Worm (Caenorhabditis elegans) whole organism, young adult: ENCODE results near the gene rab-3.
A peak's percentile ranks its signal among the peaks of the same experiment; 100 is the strongest.

Source experiments
- B0035.1 ChIP-seq: sonication (generic microtip); optimal IDR thresholded peaks from 2 replicates; lab custom pipeline; 2016; ENCODE audit warnings: missing genetic modification characterization, mild to moderate bottlenecking, missing compliant biosample characterization, missing genotype, missing genetic modification reagents
- C17E4.6 ChIP-seq: fragments of 200-800 bp; sonication (Bioruptor generic); IDR thresholded peaks from 2 replicates; pipeline ENCODE4 v1.3.6; 2022; ENCODE audit warnings: missing genetic modification reagents, missing genetic modification characterization, missing compliant biosample characterization
- F10E7.11 ChIP-seq: sonication (generic microtip); optimal IDR thresholded peaks from 2 replicates; lab custom pipeline; 2017; ENCODE audit warnings: mild to moderate bottlenecking, missing genetic modification characterization, moderate library complexity, missing compliant biosample characterization
- F23B12.7 ChIP-seq: sonication (generic microtip); optimal IDR thresholded peaks from 2 replicates; lab custom pipeline; 2017; ENCODE audit warnings: missing genetic modification characterization, mild to moderate bottlenecking, missing compliant biosample characterization, antibody characterized with exemption, moderate library complexity; ENCODE audit not compliant: insufficient read depth
- F52B5.7 ChIP-seq: sonication (generic microtip); optimal IDR thresholded peaks from 2 replicates; lab custom pipeline; 2016; ENCODE audit warnings: mild to moderate bottlenecking, missing genetic modification characterization, missing compliant biosample characterization
- T26A5.8 ChIP-seq: sonication (generic microtip); optimal IDR thresholded peaks from 2 replicates; lab custom pipeline; 2016; ENCODE audit warnings: missing genetic modification characterization, missing compliant biosample characterization
- Y53G8AR.9 ChIP-seq: fragments of 200-800 bp; sonication (Bioruptor generic); conservative IDR thresholded peaks from 2 replicates; pipeline ENCODE4 v1.3.6; 2022; ENCODE audit warnings: missing genetic modification reagents, missing genetic modification characterization, missing compliant biosample characterization
- Y67H2A.10 ChIP-seq: fragments of 200-800 bp; sonication (Bioruptor generic); conservative IDR thresholded peaks from 2 replicates; pipeline ENCODE4 v1.3.6; 2022; ENCODE audit warnings: missing genetic modification reagents, missing genetic modification characterization, missing compliant biosample characterization
- ZK185.1 ChIP-seq: sonication (generic microtip); optimal IDR thresholded peaks from 2 replicates; lab custom pipeline; 2016; ENCODE audit warnings: mild to moderate bottlenecking, missing genetic modification characterization, missing compliant biosample characterization; ENCODE audit not compliant: poor library complexity, severe bottlenecking
- akir-1 ChIP-seq: fragments of 200-800 bp; sonication (Bioruptor generic); optimal IDR thresholded peaks from 2 replicates; lab custom pipeline; 2018; ENCODE audit warnings: mild to moderate bottlenecking, missing genetic modification characterization, moderate library complexity, missing compliant biosample characterization
- ama-1 ChIP-seq, 3 experiments: fragments of 150-350 bp in 1 of 3; sonication (generic microtip) in 2 of 3; optimal IDR thresholded peaks; 2 replicates each; lab custom pipeline; 2014 to 2018; ENCODE audit warnings: missing biosample characterization in 2 of 3, missing genetic modification characterization in 2 of 3, missing genetic modification reagents in 2 of 3
- bed-1 ChIP-seq: fragments of 200-800 bp; sonication (Bioruptor generic); IDR thresholded peaks from 2 replicates; pipeline ENCODE4 v1.3.6; 2022; ENCODE audit warnings: missing genetic modification reagents, missing genetic modification characterization, missing compliant biosample characterization
- ccch-3 ChIP-seq: fragments of 200-800 bp; sonication (Bioruptor generic); optimal IDR thresholded peaks from 2 replicates; lab custom pipeline; 2018; ENCODE audit warnings: mild to moderate bottlenecking, missing genetic modification characterization, missing compliant biosample characterization
- cebp-1 ChIP-seq, 2 experiments: fragments of 200-800 bp in 1 of 2; sonication (Bioruptor generic) in 1 of 2; sonication (generic microtip) in 1 of 2; IDR thresholded peaks in 1 of 2; optimal IDR thresholded peaks in 1 of 2; 2 replicates each; pipeline versions ENCODE4 v1.3.6 to Lab custom; 2017 to 2022; ENCODE audit warnings: missing compliant biosample characterization in 2 of 2, missing genetic modification characterization in 2 of 2, mild to moderate bottlenecking in 1 of 2, missing genetic modification reagents in 1 of 2, moderate library complexity in 1 of 2
- ceh-100 ChIP-seq: fragments of 200-800 bp; sonication (Bioruptor generic); IDR thresholded peaks from 2 replicates; pipeline ENCODE4 v1.3.6; 2022; ENCODE audit warnings: missing genetic modification reagents, missing genetic modification characterization, missing compliant biosample characterization
- chd-7 ChIP-seq: sonication (generic microtip); optimal IDR thresholded peaks from 2 replicates; lab custom pipeline; 2016; ENCODE audit warnings: mild to moderate bottlenecking, missing genetic modification characterization, moderate library complexity, missing compliant biosample characterization
- die-1 ChIP-seq: sonication (generic microtip); optimal IDR thresholded peaks from 2 replicates; lab custom pipeline; 2016; ENCODE audit warnings: missing genotype, mild to moderate bottlenecking, missing genetic modification characterization, missing compliant biosample characterization
- dpl-1 ChIP-seq: fragments of 150-350 bp; optimal IDR thresholded peaks from 2 replicates; lab custom pipeline; 2014; ENCODE audit warnings: missing biosample characterization, missing genetic modification reagents, missing genetic modification characterization
- efl-1 ChIP-seq: fragments of 150-350 bp; optimal IDR thresholded peaks from 2 replicates; lab custom pipeline; 2014; ENCODE audit warnings: missing biosample characterization, missing genetic modification reagents, missing genetic modification characterization
- egl-44 ChIP-seq: fragments of 200-800 bp; sonication (Bioruptor generic); IDR thresholded peaks from 2 replicates; pipeline ENCODE4 v1.3.6; 2022; ENCODE audit warnings: missing genetic modification reagents, missing genetic modification characterization, missing compliant biosample characterization
- egrh-3 ChIP-seq: fragments of 200-800 bp; sonication (Bioruptor generic); IDR thresholded peaks from 2 replicates; pipeline ENCODE4 v1.3.6; 2022; ENCODE audit warnings: missing genetic modification reagents, missing genetic modification characterization, missing compliant biosample characterization
- gei-17 ChIP-seq: fragments of 200-800 bp; sonication (Bioruptor generic); optimal IDR thresholded peaks from 2 replicates; lab custom pipeline; 2018; ENCODE audit warnings: mild to moderate bottlenecking, missing genetic modification characterization, missing compliant biosample characterization
- hlh-12 ChIP-seq: sonication (generic microtip); optimal IDR thresholded peaks from 2 replicates; lab custom pipeline; 2016; ENCODE audit warnings: missing genetic modification characterization, missing compliant biosample characterization
- lin-40 ChIP-seq: sonication (generic microtip); optimal IDR thresholded peaks from 2 replicates; lab custom pipeline; 2016; ENCODE audit warnings: missing genetic modification characterization, mild to moderate bottlenecking, missing compliant biosample characterization, missing genotype, missing genetic modification reagents
- lsl-1 ChIP-seq: fragments of 200-800 bp; sonication (Bioruptor generic); optimal IDR thresholded peaks from 2 replicates; lab custom pipeline; 2018; ENCODE audit warnings: mild to moderate bottlenecking, missing genetic modification characterization, moderate library complexity, missing compliant biosample characterization
- madf-3 ChIP-seq: fragments of 200-800 bp; sonication (Bioruptor generic); IDR thresholded peaks from 2 replicates; pipeline ENCODE4 v1.3.6; 2022; ENCODE audit warnings: missing genetic modification reagents, missing genetic modification characterization, missing compliant biosample characterization
- mes-4 ChIP-seq: sonication (generic microtip); optimal IDR thresholded peaks from 2 replicates; lab custom pipeline; 2016; ENCODE audit warnings: missing genotype, missing genetic modification characterization, missing compliant biosample characterization
- nfya-2 ChIP-seq: fragments of 200-800 bp; sonication (Bioruptor generic); IDR thresholded peaks from 2 replicates; pipeline ENCODE4 v1.3.6; 2022; ENCODE audit warnings: missing genetic modification reagents, missing genetic modification characterization, missing compliant biosample characterization
- nfyb-1 ChIP-seq: fragments of 200-800 bp; sonication (Bioruptor generic); IDR thresholded peaks from 2 replicates; pipeline ENCODE4 v1.3.6; 2022; ENCODE audit warnings: missing genetic modification reagents, missing genetic modification characterization, missing compliant biosample characterization
- nhr-90 ChIP-seq: sonication (generic microtip); optimal IDR thresholded peaks from 2 replicates; lab custom pipeline; 2016; ENCODE audit warnings: missing genotype, mild to moderate bottlenecking, missing genetic modification characterization, missing compliant biosample characterization
- rpc-1 ChIP-seq, 2 experiments: fragments of 150-350 bp in 1 of 2; sonication (generic microtip) in 1 of 2; optimal IDR thresholded peaks; 2 replicates each; lab custom pipeline; 2014 to 2018; ENCODE audit warnings: missing biosample characterization in 1 of 2, missing genetic modification characterization in 1 of 2, missing genetic modification reagents in 1 of 2, missing genotype in 1 of 2
- snpc-1.3 ChIP-seq: sonication (generic microtip); optimal IDR thresholded peaks from 2 replicates; lab custom pipeline; 2017; ENCODE audit warnings: missing genetic modification characterization, mild to moderate bottlenecking, missing compliant biosample characterization, antibody characterized with exemption, moderate library complexity, missing genotype, missing genetic modification reagents; ENCODE audit not compliant: insufficient read depth
- somi-1 ChIP-seq: fragments of 200-800 bp; sonication (Bioruptor generic); optimal IDR thresholded peaks from 2 replicates; lab custom pipeline; 2018; ENCODE audit warnings: mild to moderate bottlenecking, missing genetic modification characterization, missing compliant biosample characterization
- tbp1 ChIP-seq: fragments of 200-800 bp; sonication (Bioruptor generic); optimal IDR thresholded peaks from 2 replicates; lab custom pipeline; 2018; ENCODE audit warnings: mild to moderate bottlenecking, missing genetic modification characterization, missing compliant biosample characterization
- tbx-9 ChIP-seq: sonication (generic microtip); optimal IDR thresholded peaks from 2 replicates; lab custom pipeline; 2016; ENCODE audit warnings: borderline replicate concordance, missing genetic modification characterization, inconsistent platforms, missing compliant biosample characterization
- tlf-1 ChIP-seq: fragments of 200-800 bp; sonication (Bioruptor generic); optimal IDR thresholded peaks from 2 replicates; lab custom pipeline; 2018; ENCODE audit warnings: mild to moderate bottlenecking, missing genetic modification characterization, missing compliant biosample characterization
- xnd-1 ChIP-seq: sonication (generic microtip); optimal IDR thresholded peaks from 2 replicates; lab custom pipeline; 2016; ENCODE audit warnings: missing genotype, missing genetic modification reagents, missing genetic modification characterization, missing compliant biosample characterization
- zfh-2 ChIP-seq: fragments of 200-800 bp; sonication (Bioruptor generic); conservative IDR thresholded peaks from 2 replicates; pipeline ENCODE4 v1.3.6; 2022; ENCODE audit warnings: missing genetic modification reagents, missing genetic modification characterization, missing compliant biosample characterization
- zim-3 ChIP-seq: sonication (generic microtip); optimal IDR thresholded peaks from 2 replicates; lab custom pipeline; 2017; ENCODE audit warnings: mild to moderate bottlenecking, missing genetic modification characterization, moderate library complexity, missing compliant biosample characterization
- ztf-18 ChIP-seq: sonication (generic microtip); optimal IDR thresholded peaks from 2 replicates; lab custom pipeline; 2016; ENCODE audit warnings: missing genotype, mild to moderate bottlenecking, missing genetic modification characterization, missing compliant biosample characterization
- ztf-26 ChIP-seq: sonication (generic microtip); optimal IDR thresholded peaks from 2 replicates; lab custom pipeline; 2017; ENCODE audit warnings: missing genetic modification characterization, missing compliant biosample characterization

rab-3 gene

DNA sequence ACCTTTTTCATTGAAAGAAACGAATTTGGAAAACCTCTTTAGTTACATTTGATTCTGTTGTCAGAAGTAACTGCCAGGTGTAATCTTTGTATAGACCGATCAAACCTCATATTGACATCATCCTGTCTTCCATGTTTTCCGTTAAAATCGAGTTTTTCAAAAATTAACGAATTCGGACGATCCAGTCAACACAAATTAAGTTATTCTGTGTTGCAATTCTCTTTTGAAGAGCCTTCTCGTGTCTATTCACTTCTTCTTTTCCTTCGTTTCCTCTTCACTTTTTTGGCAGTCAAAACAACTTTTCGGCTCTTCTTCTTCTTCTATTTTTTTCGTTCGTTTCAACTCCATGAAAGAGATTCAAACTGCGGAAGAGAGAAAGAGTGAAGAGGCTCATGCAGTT is 19.5 kb downstream of the rab-3 start:
- TF ChIP-seq F23B12.7 (tag; lab: Kevin White, UChicago) (no peak), tbp1 (GFP tag; lab: Kevin White, UChicago) (no peak), die-1 (tag; lab: Kevin White, UChicago) (no peak), madf-3 (GFP tag; lab: Robert Waterston, UW) (no peak), T26A5.8 (no peak), dpl-1 (GFP tag; lab: Kevin White, UChicago) (no peak), snpc-1.3 (tag; lab: Kevin White, UChicago) (no peak), F52B5.7 (tag; lab: Kevin White, UChicago) (no peak), C17E4.6 (GFP tag; lab: Robert Waterston, UW) (no peak), ccch-3 (no peak), lsl-1 (GFP tag; lab: Kevin White, UChicago) (no peak)

DNA sequence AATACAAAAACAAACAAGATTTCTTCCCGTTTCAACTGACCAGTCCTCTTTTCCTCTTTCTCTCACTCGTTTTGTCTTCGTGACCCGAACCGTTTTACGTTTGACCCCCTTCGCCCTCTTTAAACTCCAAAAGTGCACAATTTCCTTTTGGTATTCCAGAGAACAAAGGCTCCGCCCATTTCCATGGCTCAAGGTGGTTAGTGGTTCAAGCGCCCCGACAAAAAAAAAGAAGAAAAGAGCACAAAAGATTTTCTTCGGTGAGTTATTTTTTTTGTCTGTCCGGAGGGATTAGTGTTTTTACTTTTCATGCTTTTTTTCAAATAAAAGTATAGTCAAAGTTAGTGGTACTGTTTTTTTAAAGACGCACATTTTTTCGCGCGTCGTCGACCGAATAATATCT is 20.1 kb downstream of the rab-3 start, which contains the start of gene osta-2:
Gene osta-2 (plus strand): TSS at position 160 of the 400 bp plus-strand sequence.
- TF ChIP-seq F10E7.11 (no peak), nfyb-1 (0 out of 2 replicates have a peak, but pooled peaks have one; percentile 34)

DNA sequence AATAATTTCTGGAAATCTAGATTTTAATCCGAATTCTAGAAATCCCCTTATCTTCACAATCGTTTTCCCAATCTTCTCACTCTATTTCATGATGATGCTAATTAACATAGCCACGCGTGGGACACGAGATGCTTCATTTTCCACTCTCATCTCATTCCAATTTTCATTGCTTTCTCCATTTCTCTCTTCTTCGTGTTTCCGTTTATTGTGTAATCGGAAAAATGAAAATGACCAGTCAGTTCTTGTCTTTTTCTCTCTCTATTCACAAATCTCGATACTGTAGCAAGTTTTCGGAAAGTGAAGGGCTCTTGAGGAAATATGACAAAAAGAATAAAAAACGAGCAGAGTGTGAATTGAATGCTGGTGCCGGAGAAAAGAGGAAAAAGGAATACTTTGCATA is 23.2 kb downstream of the rab-3 start:
- TF ChIP-seq nhr-90 (tag; lab: Kevin White, UChicago) (no peak), ama-1 (optimal IDR thresholded peaks at IDR 0.05; lab: Kevin White, UChicago) (no peak), ama-1 (GFP tag; optimal IDR thresholded peaks at IDR 0.05; lab: Kevin White, UChicago) (no peak), egl-44 (GFP tag; lab: Robert Waterston, UW) (no peak), ztf-26 (no peak), lin-40 (tag; lab: Kevin White, UChicago) (no peak), Y53G8AR.9 (no peak), gei-17 (GFP tag; lab: Kevin White, UChicago) (no peak), zim-3 (tag; lab: Kevin White, UChicago) (no peak)
- TF ChIP-seq, all 124 proteins: peak for 0

DNA sequence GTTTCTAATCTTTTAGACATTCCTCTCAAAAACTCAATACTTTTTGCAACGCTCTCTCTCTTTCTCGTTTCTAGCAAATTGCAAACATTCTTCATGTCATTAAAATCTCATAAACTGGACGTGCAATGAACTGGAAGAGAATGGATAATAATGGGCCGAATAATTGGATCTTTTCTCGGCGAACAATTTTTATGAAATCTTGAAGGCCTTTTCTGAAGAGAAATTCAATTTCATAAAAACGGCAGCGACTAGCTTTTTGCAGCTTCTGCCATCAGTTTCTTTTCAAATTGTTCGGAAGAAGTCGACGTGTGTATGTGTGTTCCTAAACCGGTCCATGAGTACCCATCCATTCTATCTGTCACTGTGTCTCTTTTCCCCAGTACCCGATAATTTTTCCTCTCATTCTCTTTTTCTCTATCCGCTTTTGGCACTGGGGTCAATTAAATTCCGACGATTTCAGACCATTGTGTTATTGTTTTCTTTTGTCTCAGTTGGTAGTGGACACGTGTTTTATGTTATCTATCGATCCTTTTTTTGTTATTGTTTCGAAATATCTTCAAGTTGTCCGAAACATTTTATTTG is 25.0 kb downstream of the rab-3 start:
- TF ChIP-seq xnd-1 (tag; lab: Kevin White, UChicago) = no peak
- no peak for TF ChIP-seq cebp-1 (GFP tag; IDR thresholded peaks at IDR 0.05; lab: Robert Waterston, UW)
- TF ChIP-seq cebp-1 (tag; optimal IDR thresholded peaks at IDR 0.05; lab: Kevin White, UChicago) = peak; percentile 28

DNA sequence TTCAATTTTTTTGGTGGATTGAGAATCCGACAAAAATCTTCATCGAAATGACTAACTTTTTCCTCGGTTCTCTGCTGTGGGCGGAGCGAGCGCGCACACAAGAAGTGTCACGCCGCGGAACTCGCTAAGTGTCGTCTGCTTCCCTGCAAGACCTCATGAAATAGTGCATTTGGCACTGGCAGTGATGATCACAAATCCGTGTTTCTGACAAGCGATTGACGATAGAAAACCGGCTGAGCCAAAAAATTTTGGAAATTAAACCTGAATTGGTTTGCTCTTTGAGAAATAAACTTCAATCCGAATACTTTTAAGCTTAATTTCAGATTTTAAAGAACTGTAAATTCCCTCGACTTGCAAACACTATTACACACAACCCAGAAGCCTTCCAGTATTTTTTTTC is 26.2 kb downstream of the rab-3 start:
- TF ChIP-seq tlf-1 (no peak), ZK185.1 (peak; percentile 10), ztf-18 (no peak), mes-4 (no peak), efl-1 (GFP tag; lab: Kevin White, UChicago) (no peak), ama-1 (optimal IDR thresholded peaks at IDR 0.05; lab: Kevin White, UChicago) (peak; percentile 86), ama-1 (GFP tag; optimal IDR thresholded peaks at IDR 0.05; lab: Kevin White, UChicago) (no peak), bed-1 (GFP tag; lab: Robert Waterston, UW) (no peak), nfya-2 (GFP tag; lab: Robert Waterston, UW) (no peak), somi-1 (GFP tag; lab: Kevin White, UChicago) (no peak), rpc-1 (optimal IDR thresholded peaks at IDR 0.05; lab: Kevin White, UChicago) (no peak), rpc-1 (tag; optimal IDR thresholded peaks at IDR 0.05; lab: Kevin White, UChicago) (peak; percentile 4), egrh-3 (GFP tag; lab: Robert Waterston, UW) (no peak), zfh-2 (GFP tag; lab: Robert Waterston, UW) (no peak; the same call in 1 of the 2 replicates), ceh-100 (GFP tag; lab: Robert Waterston, UW) (no peak), akir-1 (GFP tag; lab: Kevin White, UChicago) (no peak), hlh-12 (tag; lab: Kevin White, UChicago) (no peak), chd-7 (tag; lab: Kevin White, UChicago) (peak; percentile 23), B0035.1 (tag; lab: Kevin White, UChicago) (no peak), Y67H2A.10 (GFP tag; lab: Robert Waterston, UW) (no peak), tbx-9 (tag; lab: Kevin White, UChicago) (no peak)
